Fruit fly (Drosophila melanogaster): Measurements from ENCODE around the gene Cipc.

Cipc gene

DNA sequence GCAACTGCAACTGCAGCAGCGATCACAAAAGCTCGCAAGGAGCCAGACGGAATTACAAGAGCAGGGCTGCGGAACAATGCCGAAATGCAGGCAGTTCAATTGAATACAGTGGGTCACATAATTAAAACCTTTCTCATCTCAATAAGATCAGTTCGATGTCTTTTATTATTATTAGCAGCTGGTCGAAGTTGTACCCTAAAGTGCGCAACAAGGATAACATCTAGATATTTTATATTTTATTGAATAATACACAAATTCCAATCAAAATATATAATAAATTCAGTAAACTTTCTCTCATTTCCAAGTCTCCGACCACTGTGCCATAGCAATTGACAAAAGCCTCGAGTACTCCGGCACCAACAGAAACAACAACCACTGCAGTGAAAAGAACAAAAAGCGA is 38.5 kb upstream of the Cipc start (continued):
- TF ChIP-seq fkh (GFP tag; optimal IDR thresholded peaks at IDR 0.05) (no peak), CG6163 (GFP tag; IDR thresholded peaks at IDR 0.05) (no peak), Smox (GFP tag; optimal IDR thresholded peaks at IDR 0.05) (peak; percentile 49), CG7368 (GFP tag; optimal IDR thresholded peaks at IDR 0.05) (peak; percentile 18), CG10669 (GFP tag; optimal IDR thresholded peaks at IDR 0.05) (peak; percentile 15), lz (GFP tag; optimal IDR thresholded peaks at IDR 0.05) (peak; percentile 52), CG8632 (GFP tag; optimal IDR thresholded peaks at IDR 0.05) (peak; percentile 45), spab (GFP tag; optimal IDR thresholded peaks at IDR 0.05) (peak; percentile 12), CG8319 (GFP tag; optimal IDR thresholded peaks at IDR 0.05) (no peak), CG6276 (GFP tag; optimal IDR thresholded peaks at IDR 0.05) (no peak), esn (GFP tag; optimal IDR thresholded peaks at IDR 0.05) (peak; percentile 67), Blimp-1 (GFP tag; optimal IDR thresholded peaks at IDR 0.05) (no peak), CG3919 (GFP tag; optimal IDR thresholded peaks at IDR 0.05) (peak; percentile 54), Eip93F (GFP tag; optimal IDR thresholded peaks at IDR 0.05) (no peak), fd59A (GFP tag; optimal IDR thresholded peaks at IDR 0.05) (no peak), pdm3 (GFP tag; optimal IDR thresholded peaks at IDR 0.05) (peak; percentile 42), Eip78C (GFP tag) (peak; percentile 88), CG15336 (GFP tag; IDR thresholded peaks at IDR 0.05) (0 out of 2 replicates have a peak, but pooled peaks have one; percentile 34), Sox14 (GFP tag; optimal IDR thresholded peaks at IDR 0.05) (peak; percentile 16), vri (GFP tag; optimal IDR thresholded peaks at IDR 0.05) (peak; percentile 20), CG10631 (GFP tag; optimal IDR thresholded peaks at IDR 0.05) (peak; percentile 40), CG4318 (GFP tag; optimal IDR thresholded peaks at IDR 0.05) (no peak), CG34406 (GFP tag; optimal IDR thresholded peaks at IDR 0.05) (peak; percentile 51), svp (GFP tag) (peak; percentile 76), dsx (GFP tag; optimal IDR thresholded peaks at IDR 0.05; ENCODE audit: poor library complexity, severe bottlenecking) (peak; percentile 42), Hr39 (GFP tag; optimal IDR thresholded peaks at IDR 0.05) (peak; percentile 8), fd85E (GFP tag; optimal IDR thresholded peaks at IDR 0.05) (no peak), eg (GFP tag; IDR thresholded peaks at IDR 0.05) (no peak), CG11902 (GFP tag; optimal IDR thresholded peaks at IDR 0.05) (no peak), OdsH (GFP tag; optimal IDR thresholded peaks at IDR 0.05) (peak; percentile 54), Eip75B (GFP tag; optimal IDR thresholded peaks at IDR 0.05) (peak; percentile 46), ss (GFP tag; optimal IDR thresholded peaks at IDR 0.05) (peak; percentile 0 to 10), Hr38 (GFP tag; optimal IDR thresholded peaks at IDR 0.05) (no peak), CG6792 (GFP tag; optimal IDR thresholded peaks at IDR 0.05) (peak; percentile 49)

- TF ChIP-seq Sox102F (GFP tag; optimal IDR thresholded peaks at IDR 0.05): peak; percentile 75
- peak; percentile 78 for TF ChIP-seq lz (GFP tag; optimal IDR thresholded peaks at IDR 0.05)
- peak; percentile 86 for TF ChIP-seq CG6792 (GFP tag; optimal IDR thresholded peaks at IDR 0.05)
- peak; percentile 70 for TF ChIP-seq CG6276 (GFP tag; optimal IDR thresholded peaks at IDR 0.05)
- TF ChIP-seq Eip78C (GFP tag): peak; percentile 94
- peak; percentile 69 for TF ChIP-seq fd59A (GFP tag; optimal IDR thresholded peaks at IDR 0.05)
- TF ChIP-seq OdsH (GFP tag; optimal IDR thresholded peaks at IDR 0.05): peak; percentile 81
- TF ChIP-seq acj6 (GFP tag; optimal IDR thresholded peaks at IDR 0.05): peak; percentile 84
- TF ChIP-seq Hr4 (GFP tag; optimal IDR thresholded peaks at IDR 0.05): peak; percentile 78
- TF ChIP-seq CG8632 (GFP tag; optimal IDR thresholded peaks at IDR 0.05): peak; percentile 76
- peak; percentile 69 for TF ChIP-seq CG6808 (GFP tag; optimal IDR thresholded peaks at IDR 0.05)
- TF ChIP-seq Eip93F (GFP tag; optimal IDR thresholded peaks at IDR 0.05): no peak
- peak; percentile 81 for TF ChIP-seq Eip75B (GFP tag; optimal IDR thresholded peaks at IDR 0.05)
- TF ChIP-seq Sox14 (GFP tag; optimal IDR thresholded peaks at IDR 0.05): peak; percentile 82
- peak; percentile 59 for TF ChIP-seq Ets21C (GFP tag; optimal IDR thresholded peaks at IDR 0.05)
- TF ChIP-seq vri (GFP tag; optimal IDR thresholded peaks at IDR 0.05): peak; percentile 59
- TF ChIP-seq CG4318 (GFP tag; optimal IDR thresholded peaks at IDR 0.05): peak; percentile 59
- TF ChIP-seq CG34406 (GFP tag; optimal IDR thresholded peaks at IDR 0.05): peak; percentile 70
- TF ChIP-seq CG8119 (GFP tag; IDR thresholded peaks at IDR 0.05): peak; percentile 88
- TF ChIP-seq spab (GFP tag; optimal IDR thresholded peaks at IDR 0.05): peak; percentile 71
- no peak for TF ChIP-seq Hr38 (GFP tag; optimal IDR thresholded peaks at IDR 0.05)
- TF ChIP-seq fkh (GFP tag; optimal IDR thresholded peaks at IDR 0.05): no peak
- peak; percentile 31 for TF ChIP-seq Blimp-1 (GFP tag; optimal IDR thresholded peaks at IDR 0.05)
- TF ChIP-seq Ets96B (tag; optimal IDR thresholded peaks at IDR 0.05): peak; percentile 77
- peak; percentile 85 for TF ChIP-seq CG3919 (GFP tag; optimal IDR thresholded peaks at IDR 0.05)
- TF ChIP-seq dsx (GFP tag; optimal IDR thresholded peaks at IDR 0.05; ENCODE audit: poor library complexity, severe bottlenecking): peak; percentile 64
- TF ChIP-seq Met (GFP tag; optimal IDR thresholded peaks at IDR 0.05): peak; percentile 80
- peak; percentile 88 for TF ChIP-seq CG15336 (GFP tag; IDR thresholded peaks at IDR 0.05)
- TF ChIP-seq CG9139 (GFP tag; optimal IDR thresholded peaks at IDR 0.05): peak; percentile 56
- TF ChIP-seq CG11902 (GFP tag; optimal IDR thresholded peaks at IDR 0.05): peak; percentile 63
- peak; percentile 64 to 74 for TF ChIP-seq ss (GFP tag; optimal IDR thresholded peaks at IDR 0.05)
- peak; percentile 70 for TF ChIP-seq net (GFP tag; optimal IDR thresholded peaks at IDR 0.05)
- peak; percentile 66 for TF ChIP-seq CG7368 (GFP tag; optimal IDR thresholded peaks at IDR 0.05)
- TF ChIP-seq Gug (GFP tag; IDR thresholded peaks at IDR 0.05): peak; percentile 76
- TF ChIP-seq CG32006 (GFP tag; optimal IDR thresholded peaks at IDR 0.05): peak; percentile 85
- peak; percentile 82 for TF ChIP-seq topi (GFP tag; optimal IDR thresholded peaks at IDR 0.05)
Observed at dm6 chr3R:26072477-26072876, 34.2 kb upstream of the Cipc start.
